Fruit fly (Drosophila melanogaster): Measurements from ENCODE around the gene PIG-P.
A peak's percentile ranks its signal among the peaks of the same experiment; 100 is the strongest.

Gene PIG-P

dm6 chr3R:26017771-26018731, 40.0 kb downstream of the PIG-P start (continued):
- peak; percentile 95 for TF ChIP-seq gsb-n (tag; optimal IDR thresholded peaks at IDR 0.05)
- peak; percentile 38 for TF ChIP-seq Fer3 (tag; optimal IDR thresholded peaks at IDR 0.05)
- TF ChIP-seq sim (GFP tag; IDR thresholded peaks at IDR 0.05) = peak; percentile 75
- no peak for TF ChIP-seq CG6175 (GFP tag; IDR thresholded peaks at IDR 0.05)
- TF ChIP-seq H15 (GFP tag; IDR thresholded peaks at IDR 0.05) = peak; percentile 34; the same call in 1 of the 3 replicates
- peak; percentile 95 for TF ChIP-seq zen (tag; optimal IDR thresholded peaks at IDR 0.05)
- TF ChIP-seq CG2116 (GFP tag; optimal IDR thresholded peaks at IDR 0.05) = peak; percentile 54
- peak; percentile 82 for TF ChIP-seq CG1602 (GFP tag; optimal IDR thresholded peaks at IDR 0.05)
- TF ChIP-seq fd3F (GFP tag; optimal IDR thresholded peaks at IDR 0.05) = peak; percentile 1
- TF ChIP-seq gce (GFP tag; IDR thresholded peaks at IDR 0.05) = 0 out of 3 replicates have a peak, but pooled peaks have one; percentile 44
- no peak for TF ChIP-seq emc (GFP tag; optimal IDR thresholded peaks at IDR 0.05)
- peak; percentile 31 for TF ChIP-seq kay (GFP tag; optimal IDR thresholded peaks at IDR 0.05)
- TF ChIP-seq CG3847 (GFP tag; IDR thresholded peaks at IDR 0.05) = peak; percentile 15; the same call in 1 of the 2 replicates
- TF ChIP-seq CG13123 (GFP tag; optimal IDR thresholded peaks at IDR 0.05) = peak; percentile 34
- TF ChIP-seq CG3281 (GFP tag; optimal IDR thresholded peaks at IDR 0.05) = peak; percentile 37
- peak; percentile 97 for TF ChIP-seq CG2712 (tag; optimal IDR thresholded peaks at IDR 0.05)
- TF ChIP-seq Ptx1 (GFP tag; IDR thresholded peaks at IDR 0.05) = peak; percentile 73
- peak; percentile 72 for TF ChIP-seq CG1529 (GFP tag; optimal IDR thresholded peaks at IDR 0.05)
- peak; percentile 79 for TF ChIP-seq CG8359 (GFP tag; optimal IDR thresholded peaks at IDR 0.05; ENCODE audit: borderline replicate concordance)
- TF ChIP-seq trem (tag; optimal IDR thresholded peaks at IDR 0.05) = peak; percentile 79
- TF ChIP-seq repo (GFP tag; optimal IDR thresholded peaks at IDR 0.05) = no peak
- TF ChIP-seq oc (tag; optimal IDR thresholded peaks at IDR 0.05) = peak; percentile 52
- no peak for TF ChIP-seq ase (GFP tag; IDR thresholded peaks at IDR 0.05)
- no peak for TF ChIP-seq Camta (GFP tag; optimal IDR thresholded peaks at IDR 0.05)
- peak; percentile 24 for TF ChIP-seq cwo (GFP tag; optimal IDR thresholded peaks at IDR 0.05)
- TF ChIP-seq aop (GFP tag; IDR thresholded peaks at IDR 0.05) = peak; percentile 74; the same call in 1 of the 2 replicates
- peak; percentile 42; the same call in 1 of the 2 replicates for TF ChIP-seq sisA (GFP tag; IDR thresholded peaks at IDR 0.05)
- peak; percentile 57 for TF ChIP-seq ind (GFP tag; optimal IDR thresholded peaks at IDR 0.05)
- TF ChIP-seq Lhr (GFP tag; optimal IDR thresholded peaks at IDR 0.05) = peak; percentile 79
- TF ChIP-seq CG7556 (GFP tag; optimal IDR thresholded peaks at IDR 0.05) = peak; percentile 94
- TF ChIP-seq CG4360 (GFP tag; IDR thresholded peaks at IDR 0.05) = peak; percentile 87
- no peak for TF ChIP-seq hkb (optimal IDR thresholded peaks at IDR 0.05)
- TF ChIP-seq hkb (GFP tag; IDR thresholded peaks at IDR 0.05) = peak; percentile 26; the same call in 1 of the 2 replicates
- peak; percentile 63 for TF ChIP-seq E2f1 (GFP tag; IDR thresholded peaks at IDR 0.05)
- peak; percentile 22 for TF ChIP-seq NfI (GFP tag; optimal IDR thresholded peaks at IDR 0.05)
- TF ChIP-seq CG17912 (GFP tag; optimal IDR thresholded peaks at IDR 0.05) = no peak
- TF ChIP-seq CG5245 (GFP tag; optimal IDR thresholded peaks at IDR 0.05) = peak; percentile 60
- peak in 1 of 2 experiments; percentile 10 for TF ChIP-seq Pdp1 (GFP tag; optimal IDR thresholded peaks at IDR 0.05)
- TF ChIP-seq Nf-YA (GFP tag; IDR thresholded peaks at IDR 0.05) = no peak
- TF ChIP-seq CG4617 (GFP tag; optimal IDR thresholded peaks at IDR 0.05; ENCODE audit: borderline replicate concordance) = peak; percentile 62
- TF ChIP-seq CG11093 (GFP tag; IDR thresholded peaks at IDR 0.05) = 0 out of 3 replicates have a peak, but pooled peaks have one; percentile 30
- TF ChIP-seq Gug (GFP tag; IDR thresholded peaks at IDR 0.05) = peak; percentile 30; the same call in 2 of the 4 replicates
- peak; percentile 34 for TF ChIP-seq CG10366 (GFP tag; IDR thresholded peaks at IDR 0.05)
- TF ChIP-seq Dref (GFP tag; IDR thresholded peaks at IDR 0.05) = no peak
- TF ChIP-seq CG8765 (GFP tag; IDR thresholded peaks at IDR 0.05) = peak; percentile 56; the same call in 1 of the 2 replicates
- TF ChIP-seq onecut (GFP tag; IDR thresholded peaks at IDR 0.05) = peak; percentile 62
- TF ChIP-seq pnt (GFP tag; optimal IDR thresholded peaks at IDR 0.05) = no peak
- peak; percentile 87 for TF ChIP-seq pros (GFP tag; optimal IDR thresholded peaks at IDR 0.05)
- TF ChIP-seq CG16779 (GFP tag; IDR thresholded peaks at IDR 0.05) = 0 out of 2 replicates have a peak, but pooled peaks have one; percentile 7

All from whole organism, embryonic.